Fruit fly (Drosophila melanogaster) whole organism, embryonic: ENCODE measurements around the gene CG11975.

ENCODE experiments used
- Atf-2 ChIP-seq: fragments of 200-800 bp; sonication (Bioruptor generic); optimal IDR thresholded peaks from 2 replicates; lab custom pipeline; 2016; ENCODE audit warnings: missing biosample characterization, missing genetic modification characterization
- CG10147 ChIP-seq: fragments of 200-800 bp; sonication (Bioruptor generic); optimal IDR thresholded peaks from 2 replicates; lab custom pipeline; 2019; ENCODE audit warnings: missing biosample characterization, mild to moderate bottlenecking, missing genetic modification characterization, moderate library complexity
- CG10979 ChIP-seq: fragments of 200-800 bp; sonication (Bioruptor generic); optimal IDR thresholded peaks from 2 replicates; lab custom pipeline; 2018; ENCODE audit warnings: missing biosample characterization, mild to moderate bottlenecking, missing genetic modification characterization, moderate library complexity
- CG11696 ChIP-seq: fragments of 200-800 bp; sonication (Bioruptor generic); IDR thresholded peaks from 2 replicates; pipeline ENCODE4 v1.3.6; 2022; ENCODE audit warnings: missing biosample characterization, missing genetic modification characterization
- CG14441 ChIP-seq: fragments of 200-800 bp; sonication (Bioruptor generic); IDR thresholded peaks from 2 replicates; pipeline ENCODE4 v1.3.6; 2022; ENCODE audit warnings: missing biosample characterization, missing genetic modification characterization
- CG17802 ChIP-seq: fragments of 200-800 bp; sonication (Bioruptor generic); optimal IDR thresholded peaks from 2 replicates; lab custom pipeline; 2018; ENCODE audit warnings: missing biosample characterization, mild to moderate bottlenecking, missing genetic modification characterization, moderate library complexity
- CG32772 ChIP-seq: fragments of 200-800 bp; sonication (Bioruptor generic); IDR thresholded peaks from 2 replicates; pipeline ENCODE4 v1.3.6; 2022; ENCODE audit warnings: missing biosample characterization, missing genetic modification characterization
- CG3847 ChIP-seq: fragments of 200-800 bp; sonication (Bioruptor generic); IDR thresholded peaks from 2 replicates; pipeline ENCODE4 v1.3.6; 2022; ENCODE audit warnings: missing biosample characterization, missing genetic modification characterization
- CG4854 ChIP-seq: fragments of 200-800 bp; sonication (Bioruptor generic); optimal IDR thresholded peaks from 2 replicates; lab custom pipeline; 2016; ENCODE audit warnings: missing biosample characterization, missing genetic modification characterization, inconsistent platforms
- CG5180 ChIP-seq: fragments of 200-800 bp; sonication (Bioruptor generic); optimal IDR thresholded peaks from 3 replicates; lab custom pipeline; 2017; ENCODE audit warnings: missing biosample characterization, missing genetic modification characterization, mild to moderate bottlenecking, moderate library complexity, missing genetic modification reagents
- CG6254 ChIP-seq: fragments of 200-800 bp; sonication (Bioruptor generic); optimal IDR thresholded peaks from 3 replicates; lab custom pipeline; 2017; ENCODE audit warnings: mild to moderate bottlenecking, missing biosample characterization, missing genetic modification reagents, missing genetic modification characterization
- CG6272 ChIP-seq: fragments of 200-800 bp; sonication (Bioruptor generic); IDR thresholded peaks from 2 replicates; pipeline ENCODE4 v1.3.6; 2022; ENCODE audit warnings: missing biosample characterization, missing genetic modification characterization
- CG6813 ChIP-seq: fragments of 200-800 bp; sonication (Bioruptor generic); optimal IDR thresholded peaks from 2 replicates; lab custom pipeline; 2017; ENCODE audit warnings: missing biosample characterization, missing genetic modification characterization, mild to moderate bottlenecking, moderate library complexity, missing genetic modification reagents
- CG7357 ChIP-seq: fragments of 200-800 bp; sonication (Bioruptor generic); IDR thresholded peaks from 3 replicates; pipeline ENCODE4 v1.3.6; 2022; ENCODE audit warnings: missing biosample characterization, missing genetic modification characterization
- CG7928 ChIP-seq: fragments of 200-800 bp; sonication (Bioruptor generic); optimal IDR thresholded peaks from 2 replicates; lab custom pipeline; 2017; ENCODE audit warnings: missing biosample characterization, mild to moderate bottlenecking, missing genetic modification characterization
- Dp ChIP-seq: fragments of 200-800 bp; sonication (Bioruptor generic); optimal IDR thresholded peaks from 2 replicates; lab custom pipeline; 2018; ENCODE audit warnings: missing biosample characterization, mild to moderate bottlenecking, missing genetic modification characterization, moderate library complexity
- E2f1 ChIP-seq: fragments of 200-800 bp; sonication (Bioruptor generic); IDR thresholded peaks from 2 replicates; pipeline ENCODE4 v1.3.6; 2022; ENCODE audit warnings: missing biosample characterization, missing genetic modification characterization
- Gsc ChIP-seq: fragments of 200-800 bp; sonication (Bioruptor generic); IDR thresholded peaks from 2 replicates; pipeline ENCODE4 v1.3.6; 2022; ENCODE audit warnings: missing biosample characterization, missing genetic modification characterization
- H15 ChIP-seq: fragments of 200-800 bp; sonication (Bioruptor generic); IDR thresholded peaks from 3 replicates; pipeline ENCODE4 v1.3.6; 2022; ENCODE audit warnings: missing biosample characterization, missing genetic modification characterization
- H2.0 ChIP-seq: fragments of 200-800 bp; sonication (Bioruptor generic); IDR thresholded peaks from 2 replicates; pipeline ENCODE4 v1.3.6; 2022; ENCODE audit warnings: missing biosample characterization, missing genetic modification characterization
- Hand ChIP-seq: fragments of 200-800 bp; sonication (Bioruptor generic); optimal IDR thresholded peaks from 2 replicates; lab custom pipeline; 2017; ENCODE audit warnings: mild to moderate bottlenecking, missing biosample characterization, missing genetic modification reagents, missing genetic modification characterization
- Hr51 ChIP-seq, 2 experiments: fragments of 200-800 bp; sonication (Bioruptor generic); optimal IDR thresholded peaks; 2 replicates in 1 of 2; 3 replicates in 1 of 2; lab custom pipeline; 2016 to 2018; ENCODE audit warnings: missing biosample characterization in 2 of 2, missing genetic modification characterization in 2 of 2, mild to moderate bottlenecking in 1 of 2, moderate library complexity in 1 of 2
- Max ChIP-seq: fragments of 200-800 bp; sonication (Bioruptor generic); optimal IDR thresholded peaks from 2 replicates; lab custom pipeline; 2016; ENCODE audit warnings: missing biosample characterization, mild to moderate bottlenecking, missing genetic modification characterization
- NFAT ChIP-seq: fragments of 200-800 bp; sonication (Bioruptor generic); IDR thresholded peaks from 2 replicates; pipeline ENCODE4 v1.3.6; 2022; ENCODE audit warnings: missing biosample characterization, missing genetic modification characterization
- NK7.1 ChIP-seq: fragments of 200-800 bp; sonication (Bioruptor generic); optimal IDR thresholded peaks from 3 replicates; lab custom pipeline; 2016; ENCODE audit warnings: missing biosample characterization, missing genetic modification characterization
- Poxn ChIP-seq: fragments of 200-800 bp; sonication (Bioruptor generic); IDR thresholded peaks from 2 replicates; pipeline ENCODE4 v1.3.6; 2022; ENCODE audit warnings: missing biosample characterization, missing genetic modification characterization
- Sox100B ChIP-seq: fragments of 200-800 bp; sonication (Bioruptor generic); optimal IDR thresholded peaks from 3 replicates; lab custom pipeline; 2018; ENCODE audit warnings: missing biosample characterization, mild to moderate bottlenecking, missing genetic modification characterization
- Trl ChIP-seq, 3 experiments: fragments of >200 bp in 2 of 3; fragments of 200-800 bp in 1 of 3; sonication (Bioruptor generic) in 1 of 3; optimal IDR thresholded peaks; 2 replicates in 1 of 3; 3 replicates in 2 of 3; lab custom pipeline; 2016 to 2017; ENCODE audit warnings: missing biosample characterization in 1 of 3, missing genetic modification characterization in 1 of 3
- aop ChIP-seq: fragments of 200-800 bp; sonication (Bioruptor generic); IDR thresholded peaks from 2 replicates; pipeline ENCODE4 v1.3.6; 2022; ENCODE audit warnings: missing biosample characterization, missing genetic modification characterization
- cad ChIP-seq: fragments of >200 bp; optimal IDR thresholded peaks from 2 replicates; lab custom pipeline; 2017; ENCODE audit warnings: missing biosample characterization, missing genetic modification characterization
- dati ChIP-seq: fragments of 200-800 bp; sonication (Bioruptor generic); IDR thresholded peaks from 2 replicates; pipeline ENCODE4 v1.3.6; 2022; ENCODE audit warnings: missing biosample characterization, missing genetic modification characterization
- emc ChIP-seq: fragments of 200-800 bp; sonication (Bioruptor generic); optimal IDR thresholded peaks from 2 replicates; lab custom pipeline; 2016; ENCODE audit warnings: missing biosample characterization, missing genetic modification characterization
- ems ChIP-seq: fragments of 200-800 bp; sonication (Bioruptor generic); optimal IDR thresholded peaks from 3 replicates; lab custom pipeline; 2016; ENCODE audit warnings: missing biosample characterization, missing genetic modification characterization
- fd64A ChIP-seq: fragments of 200-800 bp; sonication (Bioruptor generic); optimal IDR thresholded peaks from 3 replicates; lab custom pipeline; 2018; ENCODE audit warnings: missing biosample characterization, mild to moderate bottlenecking, missing genetic modification characterization
- gce ChIP-seq: fragments of 200-800 bp; sonication (Bioruptor generic); IDR thresholded peaks from 3 replicates; pipeline ENCODE4 v1.3.6; 2022; ENCODE audit warnings: missing biosample characterization, missing genetic modification characterization
- gfzf ChIP-seq: fragments of 200-800 bp; sonication (Bioruptor generic); optimal IDR thresholded peaks from 2 replicates; lab custom pipeline; 2016; ENCODE audit warnings: missing biosample characterization, mild to moderate bottlenecking, missing genetic modification characterization, moderate library complexity
- gsb ChIP-seq: fragments of 200-800 bp; sonication (Bioruptor generic); IDR thresholded peaks from 2 replicates; pipeline ENCODE4 v1.3.6; 2022; ENCODE audit warnings: missing biosample characterization, missing genetic modification characterization
- gt ChIP-seq: fragments of 200-800 bp; sonication (Bioruptor generic); IDR thresholded peaks from 2 replicates; pipeline ENCODE4 v1.3.6; 2022; ENCODE audit warnings: missing biosample characterization, missing genetic modification characterization
- lab ChIP-seq: fragments of 200-800 bp; sonication (Bioruptor generic); optimal IDR thresholded peaks from 3 replicates; lab custom pipeline; 2017; ENCODE audit warnings: missing biosample characterization, missing genetic modification characterization, mild to moderate bottlenecking, moderate library complexity, missing genetic modification reagents
- lbe ChIP-seq: fragments of 200-800 bp; sonication (Bioruptor generic); optimal IDR thresholded peaks from 2 replicates; lab custom pipeline; 2016; ENCODE audit warnings: missing biosample characterization, mild to moderate bottlenecking, missing genetic modification characterization
- lilli ChIP-seq: fragments of 200-800 bp; sonication (Bioruptor generic); optimal IDR thresholded peaks from 3 replicates; lab custom pipeline; 2016; ENCODE audit warnings: missing biosample characterization, missing genetic modification characterization
- mld ChIP-seq: fragments of 200-800 bp; sonication (Bioruptor generic); IDR thresholded peaks from 3 replicates; pipeline ENCODE4 v1.3.6; 2022; ENCODE audit warnings: missing biosample characterization, missing genetic modification characterization; ENCODE audit not compliant: partially characterized antibody
- nerfin-2 ChIP-seq: fragments of 200-800 bp; sonication (Bioruptor generic); IDR thresholded peaks from 2 replicates; pipeline ENCODE4 v1.3.6; 2022; ENCODE audit warnings: missing biosample characterization, missing genetic modification characterization; ENCODE audit not compliant: partially characterized antibody
- shn ChIP-seq: fragments of 200-800 bp; sonication (Bioruptor generic); optimal IDR thresholded peaks from 3 replicates; lab custom pipeline; 2016; ENCODE audit warnings: missing biosample characterization, missing genetic modification characterization
- tgo ChIP-seq: fragments of 200-800 bp; sonication (Bioruptor generic); IDR thresholded peaks from 3 replicates; pipeline ENCODE4 v1.3.6; 2022; ENCODE audit warnings: missing biosample characterization, missing genetic modification characterization
- trem ChIP-seq: fragments of 200-800 bp; optimal IDR thresholded peaks from 3 replicates; lab custom pipeline; 2019; ENCODE audit warnings: missing biosample characterization, mild to moderate bottlenecking, missing genetic modification characterization, moderate library complexity
- trh ChIP-seq: fragments of 200-800 bp; sonication (Bioruptor generic); optimal IDR thresholded peaks from 2 replicates; lab custom pipeline; 2016; ENCODE audit warnings: missing biosample characterization, missing genetic modification characterization
- yki ChIP-seq: fragments of >200 bp; optimal IDR thresholded peaks from 3 replicates; lab custom pipeline; 2018
- zfh2 ChIP-seq: fragments of 200-800 bp; sonication (Bioruptor generic); optimal IDR thresholded peaks from 2 replicates; lab custom pipeline; 2016; ENCODE audit warnings: missing biosample characterization, missing genetic modification characterization

Gene CG11975

dm6 chr3R:8945502-8946324, 47.3 kb upstream of the CG11975 start (continued):
- TF ChIP-seq CG11696 (GFP tag; lab: Robert Waterston, UW) (0 out of 2 replicates have a peak, but pooled peaks have one; percentile 35), Poxn (GFP tag; lab: Robert Waterston, UW) (no peak), CG5180 (GFP tag; lab: Kevin White, UChicago) (peak; percentile 73), mld (no peak), CG10147 (GFP tag; lab: Kevin White, UChicago) (peak; percentile 56), H2.0 (GFP tag; lab: Robert Waterston, UW) (peak; percentile 77), Hr51 (GFP tag; optimal IDR thresholded peaks at IDR 0.05; lab: Kevin White, UChicago) (peak in 1 of 2 experiments; percentile 95), gsb (GFP tag; lab: Robert Waterston, UW) (peak; percentile 41), yki (lab: Kevin White, UChicago) (no peak), cad (no peak), CG7357 (GFP tag; lab: Robert Waterston, UW) (peak; percentile 72), gfzf (GFP tag; lab: Kevin White, UChicago) (no peak), trem (peak; percentile 66), H15 (GFP tag; lab: Robert Waterston, UW) (peak; percentile 79), Dp (GFP tag; lab: Kevin White, UChicago) (no peak), CG32772 (GFP tag; lab: Robert Waterston, UW) (peak; percentile 61; the same call in 1 of the 2 replicates), Atf-2 (GFP tag; lab: Kevin White, UChicago) (no peak), CG4854 (GFP tag; lab: Kevin White, UChicago) (peak; percentile 51), emc (GFP tag; lab: Kevin White, UChicago) (no peak), CG7928 (GFP tag; lab: Kevin White, UChicago) (peak; percentile 34), fd64A (peak; percentile 43), dati (no peak), CG14441 (GFP tag; lab: Robert Waterston, UW) (peak; percentile 80), Hand (no peak), gce (peak; percentile 88), CG17802 (tag; lab: Kevin White, UChicago) (peak; percentile 54), aop (GFP tag; lab: Robert Waterston, UW) (no peak), E2f1 (GFP tag; lab: Robert Waterston, UW) (peak; percentile 85), Sox100B (peak; percentile 92), CG3847 (GFP tag; lab: Robert Waterston, UW) (peak; percentile 64), CG6272 (GFP tag; lab: Robert Waterston, UW) (peak; percentile 50; the same call in 1 of the 2 replicates), gt (GFP tag; lab: Robert Waterston, UW) (peak; percentile 48; the same call in 1 of the 2 replicates), Gsc (GFP tag; lab: Robert Waterston, UW) (no peak), ems (GFP tag; lab: Kevin White, UChicago) (peak; percentile 33), Max (GFP tag; lab: Kevin White, UChicago) (peak; percentile 65), lbe (peak; percentile 70), CG10979 (tag; lab: Kevin White, UChicago) (peak; percentile 87), zfh2 (GFP tag; lab: Kevin White, UChicago) (peak; percentile 24), CG6254 (GFP tag; lab: Kevin White, UChicago) (peak; percentile 86), nerfin-2 (GFP tag; lab: Robert Waterston, UW) (no peak), CG6813 (peak; percentile 70), trh (GFP tag; lab: Kevin White, UChicago) (peak; percentile 9), lilli (GFP tag; lab: Kevin White, UChicago) (peak; percentile 62), shn (GFP tag; lab: Kevin White, UChicago) (no peak), lab (GFP tag; lab: Kevin White, UChicago) (peak; percentile 83), Trl (optimal IDR thresholded peaks at IDR 0.05; lab: Kevin White, UChicago) (no peak), Trl (GFP tag; optimal IDR thresholded peaks at IDR 0.05; lab: Kevin White, UChicago) (peak; percentile 30), tgo (GFP tag; lab: Robert Waterston, UW) (peak; percentile 96), NFAT (peak; percentile 53; the same call in 1 of the 2 replicates), NK7.1 (GFP tag; lab: Kevin White, UChicago) (no peak)
